Worm (Caenorhabditis elegans) whole organism, L2 larva: Measurements from ENCODE around the gene lips-8.

ENCODE experiments used
- alr-1 ChIP-seq: fragments of 150-350 bp; optimal IDR thresholded peaks from 2 replicates; lab custom pipeline; 2014; ENCODE audit warnings: missing biosample characterization, missing genetic modification characterization
- nhr-23 ChIP-seq: fragments of 150-350 bp; optimal IDR thresholded peaks from 2 replicates; lab custom pipeline; 2014; ENCODE audit warnings: missing biosample characterization, missing genetic modification reagents, missing genetic modification characterization

ce11 chrX:14881119-14881518 lies 17.2 kb upstream of the lips-8 start, which contains the start of gene flp-8:
- TF ChIP-seq alr-1 (no peak), nhr-23 (tag; lab: Kevin White, UChicago) (no peak)
